Worm (Caenorhabditis elegans) whole organism, late embryonic: Measurements from ENCODE around the gene cox-18.

ENCODE experiments used
- ama-1 ChIP-seq: fragments of 150-350 bp; optimal IDR thresholded peaks from 2 replicates; lab custom pipeline; 2014
- ceh-14 ChIP-seq: sonication (generic microtip); optimal IDR thresholded peaks from 2 replicates; lab custom pipeline; 2016; ENCODE audit warnings: missing genotype, missing genetic modification characterization, missing compliant biosample characterization
- fkh-10 ChIP-seq: fragments of 150-350 bp; optimal IDR thresholded peaks from 2 replicates; lab custom pipeline; 2014; ENCODE audit warnings: missing biosample characterization, missing genetic modification reagents, missing genetic modification characterization
- madf-2 ChIP-seq: sonication (generic microtip); optimal IDR thresholded peaks from 2 replicates; lab custom pipeline; 2017; ENCODE audit warnings: missing genetic modification characterization, missing compliant biosample characterization
- sox-4 ChIP-seq: sonication (generic microtip); optimal IDR thresholded peaks from 2 replicates; lab custom pipeline; 2017; ENCODE audit warnings: mild to moderate bottlenecking, missing genetic modification characterization, inconsistent platforms, missing compliant biosample characterization
- syd-9 ChIP-seq: sonication (generic microtip); optimal IDR thresholded peaks from 2 replicates; lab custom pipeline; 2016; ENCODE audit warnings: mild to moderate bottlenecking, missing genetic modification characterization, moderate library complexity, missing compliant biosample characterization
- tbx-2 ChIP-seq: sonication (generic microtip); optimal IDR thresholded peaks from 2 replicates; lab custom pipeline; 2016; ENCODE audit warnings: missing genetic modification characterization, missing compliant biosample characterization

- TF ChIP-seq ama-1 (no peak), sox-4 (tag; lab: Kevin White, UChicago) (no peak), tbx-2 (tag; lab: Kevin White, UChicago) (no peak), madf-2 (no peak), fkh-10 (GFP tag; lab: Kevin White, UChicago) (no peak), ceh-14 (tag; lab: Kevin White, UChicago) (no peak), syd-9 (tag; lab: Kevin White, UChicago) (no peak)
Measured at ce11 chrIV:1104518-1104917, 7.3 kb downstream of the cox-18 start, which contains the start of the genes C44B12.9 and C44B12.3.
